Worm (Caenorhabditis elegans) whole organism, young adult: Measurements from ENCODE around the gene pha-4.

Experiments
- B0336.3 ChIP-seq: fragments of 200-800 bp; sonication (Bioruptor generic); IDR thresholded peaks from 2 replicates; pipeline ENCODE4 v1.3.6; 2022; ENCODE audit warnings: missing genetic modification characterization, missing compliant biosample characterization
- F10E7.11 ChIP-seq: sonication (generic microtip); optimal IDR thresholded peaks from 2 replicates; lab custom pipeline; 2017; ENCODE audit warnings: mild to moderate bottlenecking, missing genetic modification characterization, moderate library complexity, missing compliant biosample characterization
- F52B5.7 ChIP-seq: sonication (generic microtip); optimal IDR thresholded peaks from 2 replicates; lab custom pipeline; 2016; ENCODE audit warnings: mild to moderate bottlenecking, missing genetic modification characterization, missing compliant biosample characterization
- F57C9.4 ChIP-seq: sonication (generic microtip); optimal IDR thresholded peaks from 2 replicates; lab custom pipeline; 2017; ENCODE audit warnings: mild to moderate bottlenecking, missing genetic modification characterization, missing compliant biosample characterization
- T26A5.8 ChIP-seq: sonication (generic microtip); optimal IDR thresholded peaks from 2 replicates; lab custom pipeline; 2016; ENCODE audit warnings: missing genetic modification characterization, missing compliant biosample characterization
- Y53F4B.3 ChIP-seq: fragments of 200-800 bp; sonication (Bioruptor generic); IDR thresholded peaks from 2 replicates; pipeline ENCODE4 v1.3.6; 2022; ENCODE audit warnings: missing genetic modification reagents, missing genetic modification characterization, missing compliant biosample characterization
- Y53G8AR.9 ChIP-seq: fragments of 200-800 bp; sonication (Bioruptor generic); conservative IDR thresholded peaks from 2 replicates; pipeline ENCODE4 v1.3.6; 2022; ENCODE audit warnings: missing genetic modification reagents, missing genetic modification characterization, missing compliant biosample characterization
- Y56A3A.18 ChIP-seq: fragments of 200-800 bp; sonication (Bioruptor generic); IDR thresholded peaks from 2 replicates; pipeline ENCODE4 v1.3.6; 2022; ENCODE audit warnings: missing genetic modification reagents, missing genetic modification characterization, missing compliant biosample characterization
- akir-1 ChIP-seq: fragments of 200-800 bp; sonication (Bioruptor generic); optimal IDR thresholded peaks from 2 replicates; lab custom pipeline; 2018; ENCODE audit warnings: mild to moderate bottlenecking, missing genetic modification characterization, moderate library complexity, missing compliant biosample characterization
- aptf-3 ChIP-seq: fragments of 200-800 bp; sonication (Bioruptor generic); IDR thresholded peaks from 2 replicates; pipeline ENCODE4 v1.3.6; 2022; ENCODE audit warnings: missing genetic modification characterization, missing compliant biosample characterization
- atf-7 ChIP-seq: sonication (generic microtip); optimal IDR thresholded peaks from 2 replicates; lab custom pipeline; 2017; ENCODE audit warnings: mild to moderate bottlenecking, missing genetic modification characterization, missing compliant biosample characterization
- attf-3 ChIP-seq: fragments of 200-800 bp; sonication (Bioruptor generic); conservative IDR thresholded peaks from 2 replicates; pipeline ENCODE4 v1.3.6; 2022; ENCODE audit warnings: missing genetic modification reagents, missing genetic modification characterization, missing compliant biosample characterization
- attf-5 ChIP-seq: fragments of 200-800 bp; sonication (Bioruptor generic); optimal IDR thresholded peaks from 2 replicates; lab custom pipeline; 2018; ENCODE audit warnings: mild to moderate bottlenecking, missing genetic modification characterization, missing compliant biosample characterization
- bed-1 ChIP-seq: fragments of 200-800 bp; sonication (Bioruptor generic); IDR thresholded peaks from 2 replicates; pipeline ENCODE4 v1.3.6; 2022; ENCODE audit warnings: missing genetic modification reagents, missing genetic modification characterization, missing compliant biosample characterization
- ceh-27 ChIP-seq: fragments of 200-800 bp; sonication (Bioruptor generic); optimal IDR thresholded peaks from 2 replicates; lab custom pipeline; 2018; ENCODE audit warnings: mild to moderate bottlenecking, missing genetic modification characterization, moderate library complexity, missing compliant biosample characterization
- ceh-40 ChIP-seq: fragments of 200-800 bp; sonication (Bioruptor generic); IDR thresholded peaks from 2 replicates; pipeline ENCODE4 v1.3.6; 2022; ENCODE audit warnings: missing genetic modification characterization, missing compliant biosample characterization
- ceh-91 ChIP-seq: fragments of 200-800 bp; sonication (Bioruptor generic); IDR thresholded peaks from 2 replicates; pipeline ENCODE4 v1.3.6; 2022; ENCODE audit warnings: missing genetic modification reagents, missing genetic modification characterization, missing compliant biosample characterization
- chd-7 ChIP-seq: sonication (generic microtip); optimal IDR thresholded peaks from 2 replicates; lab custom pipeline; 2016; ENCODE audit warnings: mild to moderate bottlenecking, missing genetic modification characterization, moderate library complexity, missing compliant biosample characterization
- dpl-1 ChIP-seq: fragments of 150-350 bp; optimal IDR thresholded peaks from 2 replicates; lab custom pipeline; 2014; ENCODE audit warnings: missing biosample characterization, missing genetic modification reagents, missing genetic modification characterization
- efl-1 ChIP-seq: fragments of 150-350 bp; optimal IDR thresholded peaks from 2 replicates; lab custom pipeline; 2014; ENCODE audit warnings: missing biosample characterization, missing genetic modification reagents, missing genetic modification characterization
- egl-18 ChIP-seq: fragments of 200-800 bp; sonication (Bioruptor generic); IDR thresholded peaks from 2 replicates; pipeline ENCODE4 v1.3.6; 2022; ENCODE audit warnings: missing genetic modification reagents, missing genetic modification characterization, missing compliant biosample characterization
- egrh-3 ChIP-seq: fragments of 200-800 bp; sonication (Bioruptor generic); IDR thresholded peaks from 2 replicates; pipeline ENCODE4 v1.3.6; 2022; ENCODE audit warnings: missing genetic modification reagents, missing genetic modification characterization, missing compliant biosample characterization
- ets-4 ChIP-seq: fragments of 200-800 bp; sonication (Bioruptor generic); optimal IDR thresholded peaks from 2 replicates; lab custom pipeline; 2018; ENCODE audit warnings: mild to moderate bottlenecking, missing genetic modification characterization, missing compliant biosample characterization
- him-1 ChIP-seq: sonication (generic microtip); optimal IDR thresholded peaks from 2 replicates; lab custom pipeline; 2016; ENCODE audit warnings: missing genotype, missing genetic modification reagents, missing genetic modification characterization, missing compliant biosample characterization
- hmg-20 ChIP-seq: fragments of 200-800 bp; sonication (Bioruptor generic); IDR thresholded peaks from 2 replicates; pipeline ENCODE4 v1.3.6; 2022; ENCODE audit warnings: missing genetic modification reagents, missing genetic modification characterization, missing compliant biosample characterization
- hrde-1 ChIP-seq: sonication (generic microtip); optimal IDR thresholded peaks from 2 replicates; lab custom pipeline; 2016; ENCODE audit warnings: missing genetic modification characterization, mild to moderate bottlenecking, missing compliant biosample characterization, moderate library complexity, missing genotype, missing genetic modification reagents, borderline replicate concordance
- hsf-1 ChIP-seq: fragments of 200-800 bp; sonication (Bioruptor generic); IDR thresholded peaks from 2 replicates; pipeline ENCODE4 v1.3.6; 2022; ENCODE audit warnings: missing genetic modification reagents, missing genetic modification characterization, missing compliant biosample characterization
- lag-1 ChIP-seq: fragments of 200-800 bp; sonication (Bioruptor generic); IDR thresholded peaks from 2 replicates; pipeline ENCODE4 v1.3.6; 2022; ENCODE audit warnings: missing genetic modification reagents, missing genetic modification characterization, missing compliant biosample characterization
- let-526 ChIP-seq: fragments of 200-800 bp; sonication (Bioruptor generic); IDR thresholded peaks from 2 replicates; pipeline ENCODE4 v1.3.6; 2022; ENCODE audit warnings: missing genetic modification reagents, missing genetic modification characterization, missing compliant biosample characterization
- madf-6 ChIP-seq: fragments of 200-800 bp; sonication (Bioruptor generic); IDR thresholded peaks from 2 replicates; pipeline ENCODE4 v1.3.6; 2022; ENCODE audit warnings: missing genetic modification reagents, missing genetic modification characterization, missing compliant biosample characterization
- nfya-1 ChIP-seq: sonication (generic microtip); optimal IDR thresholded peaks from 2 replicates; lab custom pipeline; 2017; ENCODE audit warnings: antibody characterized with exemption, missing compliant biosample characterization, missing genetic modification characterization, borderline replicate concordance; ENCODE audit not compliant: insufficient read depth
- nhr-179 ChIP-seq: sonication (generic microtip); optimal IDR thresholded peaks from 2 replicates; lab custom pipeline; 2016; ENCODE audit warnings: mild to moderate bottlenecking, missing genetic modification characterization, missing compliant biosample characterization
- pbrm-1 ChIP-seq: fragments of 200-800 bp; sonication (Bioruptor generic); IDR thresholded peaks from 2 replicates; pipeline ENCODE4 v1.3.6; 2022; ENCODE audit warnings: missing genetic modification reagents, missing genetic modification characterization, missing compliant biosample characterization
- rec-8 ChIP-seq, 2 experiments: sonication (generic microtip); optimal IDR thresholded peaks; 2 replicates each; lab custom pipeline; 2016; ENCODE audit warnings: mild to moderate bottlenecking in 2 of 2, missing genetic modification characterization in 2 of 2, missing genetic modification reagents in 2 of 2, missing genotype in 2 of 2, missing biosample characterization in 1 of 2, missing compliant biosample characterization in 1 of 2, moderate library complexity in 1 of 2
- repo-1 ChIP-seq: sonication (generic microtip); optimal IDR thresholded peaks from 2 replicates; lab custom pipeline; 2017; ENCODE audit warnings: mild to moderate bottlenecking, missing genetic modification characterization, missing compliant biosample characterization
- sdz-38 ChIP-seq: sonication (generic microtip); optimal IDR thresholded peaks from 2 replicates; lab custom pipeline; 2016; ENCODE audit warnings: missing genotype, missing genetic modification characterization, missing compliant biosample characterization
- sea-2 ChIP-seq: fragments of 200-800 bp; sonication (Bioruptor generic); IDR thresholded peaks from 2 replicates; pipeline ENCODE4 v1.3.6; 2022; ENCODE audit warnings: missing genetic modification characterization, missing compliant biosample characterization
- snpc-1.3 ChIP-seq: sonication (generic microtip); optimal IDR thresholded peaks from 2 replicates; lab custom pipeline; 2017; ENCODE audit warnings: missing genetic modification characterization, mild to moderate bottlenecking, missing compliant biosample characterization, antibody characterized with exemption, moderate library complexity, missing genotype, missing genetic modification reagents; ENCODE audit not compliant: insufficient read depth
- snpc-3.4 ChIP-seq: sonication (generic microtip); optimal IDR thresholded peaks from 2 replicates; lab custom pipeline; 2017; ENCODE audit warnings: missing genetic modification characterization, mild to moderate bottlenecking, missing compliant biosample characterization, antibody characterized with exemption, moderate library complexity, missing genotype, missing genetic modification reagents
- snpc-4 ChIP-seq, 5 experiments: fragments of 150-350 bp in 1 of 5; sonication (generic microtip) in 4 of 5; optimal IDR thresholded peaks; 2 replicates each; lab custom pipeline; 2014 to 2018; ENCODE audit warnings: missing genetic modification characterization in 5 of 5, missing biosample characterization in 3 of 5, antibody characterized with exemption in 2 of 5, mild to moderate bottlenecking in 2 of 5, missing compliant biosample characterization in 2 of 5, missing genotype in 2 of 5, moderate library complexity in 2 of 5, missing genetic modification reagents in 1 of 5
- tbp1 ChIP-seq: fragments of 200-800 bp; sonication (Bioruptor generic); optimal IDR thresholded peaks from 2 replicates; lab custom pipeline; 2018; ENCODE audit warnings: mild to moderate bottlenecking, missing genetic modification characterization, missing compliant biosample characterization
- tbx-9 ChIP-seq: sonication (generic microtip); optimal IDR thresholded peaks from 2 replicates; lab custom pipeline; 2016; ENCODE audit warnings: borderline replicate concordance, missing genetic modification characterization, inconsistent platforms, missing compliant biosample characterization
- tlf-1 ChIP-seq: fragments of 200-800 bp; sonication (Bioruptor generic); optimal IDR thresholded peaks from 2 replicates; lab custom pipeline; 2018; ENCODE audit warnings: mild to moderate bottlenecking, missing genetic modification characterization, missing compliant biosample characterization
- unc-62 ChIP-seq: fragments of 150-350 bp; optimal IDR thresholded peaks from 2 replicates; lab custom pipeline; 2014; ENCODE audit warnings: missing biosample characterization, missing genetic modification reagents, missing genetic modification characterization
- zim-3 ChIP-seq: sonication (generic microtip); optimal IDR thresholded peaks from 2 replicates; lab custom pipeline; 2017; ENCODE audit warnings: mild to moderate bottlenecking, missing genetic modification characterization, moderate library complexity, missing compliant biosample characterization
- ztf-28 ChIP-seq: fragments of 200-800 bp; sonication (Bioruptor generic); IDR thresholded peaks from 2 replicates; pipeline ENCODE4 v1.3.6; 2022; ENCODE audit warnings: missing genetic modification reagents, missing genetic modification characterization, missing compliant biosample characterization

Gene pha-4

DNA sequence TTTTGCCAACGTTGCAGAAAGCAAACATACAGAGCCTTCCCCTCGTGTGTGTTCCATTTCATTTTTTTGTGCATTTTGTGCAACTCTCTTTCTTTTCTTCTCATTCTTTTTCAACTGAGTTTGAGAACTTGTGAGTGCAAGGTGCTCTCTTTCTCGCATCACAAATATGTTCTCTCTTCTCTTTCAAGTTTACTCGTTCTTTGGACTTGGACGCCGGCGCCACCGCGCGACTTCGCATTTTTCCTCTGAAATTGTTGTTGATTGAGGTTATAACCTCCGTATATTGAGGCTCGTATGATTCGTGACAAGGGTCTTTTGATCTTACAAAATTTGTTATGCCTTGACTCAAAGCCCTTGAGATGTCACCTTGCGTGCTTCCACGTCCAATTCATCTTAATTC, 23.9 kb downstream of the pha-4 start (continued):
- no peak for TF ChIP-seq efl-1 (GFP tag; lab: Kevin White, UChicago)
- no peak for TF ChIP-seq zim-3 (tag; lab: Kevin White, UChicago)
- no peak for TF ChIP-seq F52B5.7
- TF ChIP-seq F57C9.4 (tag; lab: Kevin White, UChicago): no peak
- TF ChIP-seq ceh-91 (GFP tag; lab: Robert Waterston, UW): no peak
- TF ChIP-seq tbx-9 (tag; lab: Kevin White, UChicago): no peak
- TF ChIP-seq tlf-1 (GFP tag; lab: Kevin White, UChicago): no peak
- no peak for TF ChIP-seq chd-7 (tag; lab: Kevin White, UChicago)
- TF ChIP-seq sea-2 (GFP tag; lab: Robert Waterston, UW): no peak
- TF ChIP-seq rec-8 (tag; optimal IDR thresholded peaks at IDR 0.05; lab: Kevin White, UChicago): no peak
- TF ChIP-seq snpc-4 (GFP tag; optimal IDR thresholded peaks at IDR 0.05; lab: Kevin White, UChicago): no peak
- peak in 1 of 4 experiments; percentile 4 for TF ChIP-seq snpc-4 (tag; optimal IDR thresholded peaks at IDR 0.05; lab: Kevin White, UChicago)
- no peak for TF ChIP-seq sdz-38 (tag; lab: Kevin White, UChicago)
- TF ChIP-seq let-526 (GFP tag; lab: Robert Waterston, UW): no peak
- no peak for TF ChIP-seq hsf-1 (GFP tag; lab: Robert Waterston, UW)
- TF ChIP-seq B0336.3: 0 out of 2 replicates have a peak, but pooled peaks have one; percentile 33
- TF ChIP-seq T26A5.8: no peak
- TF ChIP-seq ztf-28 (GFP tag; lab: Robert Waterston, UW): no peak
- no peak for TF ChIP-seq bed-1 (GFP tag; lab: Robert Waterston, UW)
- no peak for TF ChIP-seq nfya-1 (tag; lab: Kevin White, UChicago)
- TF ChIP-seq egrh-3 (GFP tag; lab: Robert Waterston, UW): no peak
- no peak for TF ChIP-seq akir-1
- TF ChIP-seq nhr-179 (tag; lab: Kevin White, UChicago): no peak
- TF ChIP-seq snpc-1.3 (tag; lab: Kevin White, UChicago): no peak
- TF ChIP-seq unc-62 (GFP tag; lab: Kevin White, UChicago): no peak
- TF ChIP-seq Y53F4B.3: no peak
- no peak for TF ChIP-seq ets-4 (GFP tag; lab: Kevin White, UChicago)
- TF ChIP-seq ceh-40: no peak
- no peak for TF ChIP-seq repo-1

ce11 chrV:20778257-20778697, 25.4 kb downstream of the pha-4 start:
- TF ChIP-seq hsf-1 (GFP tag; lab: Robert Waterston, UW) (no peak), dpl-1 (GFP tag; lab: Kevin White, UChicago) (no peak), attf-3 (GFP tag; lab: Robert Waterston, UW) (no peak), sdz-38 (tag; lab: Kevin White, UChicago) (no peak), hrde-1 (tag; lab: Kevin White, UChicago) (no peak), Y56A3A.18 (GFP tag; lab: Robert Waterston, UW) (peak; percentile 64; the same call in 1 of the 2 replicates), madf-6 (0 out of 2 replicates have a peak, but pooled peaks have one; percentile 16), tbp1 (GFP tag; lab: Kevin White, UChicago) (peak; percentile 69), akir-1 (peak; percentile 49), let-526 (GFP tag; lab: Robert Waterston, UW) (peak; percentile 87), aptf-3 (no peak), ceh-27 (GFP tag; lab: Kevin White, UChicago) (peak; percentile 98), egl-18 (GFP tag; lab: Robert Waterston, UW) (no peak), hmg-20 (GFP tag; lab: Robert Waterston, UW) (peak; percentile 76), lag-1 (no peak), pbrm-1 (GFP tag; lab: Robert Waterston, UW) (peak; percentile 92), him-1 (tag; lab: Kevin White, UChicago) (no peak), snpc-3.4 (no peak), T26A5.8 (no peak), F10E7.11 (tag; lab: Kevin White, UChicago) (no peak), attf-5 (GFP tag; lab: Kevin White, UChicago) (peak; percentile 78), atf-7 (peak; percentile 91), F52B5.7 (peak; percentile 77), Y53G8AR.9 (GFP tag; lab: Robert Waterston, UW) (peak; percentile 76; the same call in 1 of the 2 replicates)
